Worm (Caenorhabditis elegans) whole organism, L4/young adult: ENCODE data around the gene Y82E9BL.18.

Experiments used
- dao-5 ChIP-seq: sonication (generic microtip); optimal IDR thresholded peaks from 2 replicates; lab custom pipeline; 2016; ENCODE audit warnings: missing genotype, missing genetic modification characterization, moderate library complexity, missing compliant biosample characterization
- him-1 ChIP-seq: sonication (generic microtip); optimal IDR thresholded peaks from 2 replicates; lab custom pipeline; 2016; ENCODE audit warnings: missing genotype, missing genetic modification reagents, missing genetic modification characterization, missing compliant biosample characterization

- TF ChIP-seq dao-5 (tag; lab: Kevin White, UChicago): no peak
- no peak for TF ChIP-seq him-1 (tag; lab: Kevin White, UChicago)
Measured at ce11 chrIII:1295149-1295716, 31.4 kb upstream of the Y82E9BL.18 start, which contains the start of gene fbxa-35.
